Fruit fly (Drosophila melanogaster): Measurements from ENCODE around the gene VhaM9.7-a.

DNA sequence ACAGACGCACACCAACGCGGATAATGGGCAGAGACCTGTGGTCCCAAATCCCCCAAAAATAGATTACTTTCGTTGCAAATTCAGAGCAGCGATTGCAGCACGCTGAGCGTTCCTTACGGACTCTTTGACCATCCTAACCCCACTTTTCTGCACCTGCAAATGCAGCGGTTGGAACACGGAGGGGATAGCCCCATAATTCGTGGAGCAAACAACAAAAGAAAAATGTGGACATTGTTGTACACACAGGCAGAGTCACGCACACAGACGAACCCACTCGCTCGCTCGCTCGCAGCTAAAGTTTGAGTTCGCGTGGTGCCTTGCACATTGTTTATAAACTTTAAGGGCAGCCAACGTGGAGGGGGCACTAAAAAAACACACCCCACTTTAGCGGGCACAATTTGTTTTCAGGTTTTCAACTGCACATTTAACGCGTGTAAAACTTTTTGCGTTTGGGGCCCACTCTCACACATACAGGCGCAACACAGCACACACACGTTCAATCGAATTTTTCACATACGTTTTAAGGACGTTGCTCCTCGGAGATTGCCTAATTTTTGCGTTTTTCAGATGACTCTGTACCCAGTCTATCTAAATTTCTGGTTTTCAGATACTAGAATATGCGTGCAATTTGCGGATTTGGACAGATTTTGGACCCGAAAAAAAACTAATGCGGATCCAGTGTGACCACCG lies 8.7 kb upstream of the VhaM9.7-a start:
- TF ChIP-seq Snoo (tag; optimal IDR thresholded peaks at IDR 0.05) (no peak), CG17806 (tag; optimal IDR thresholded peaks at IDR 0.05) (no peak), CG9948 (tag; optimal IDR thresholded peaks at IDR 0.05) (no peak), CG14655 (GFP tag; optimal IDR thresholded peaks at IDR 0.05) (no peak), fd96Ca (GFP tag; IDR thresholded peaks at IDR 0.05) (0 out of 3 replicates have a peak, but pooled peaks have one; percentile 10)
